Fruit fly (Drosophila melanogaster) whole organism, prepupa: ENCODE measurements around the gene Smyd5.

Experiments
- CG10631 ChIP-seq: fragments of 200-800 bp; sonication (Bioruptor generic); optimal IDR thresholded peaks from 2 replicates; lab custom pipeline; 2016; ENCODE audit warnings: missing biosample characterization, missing genetic modification characterization
- CG11294 ChIP-seq: fragments of 200-800 bp; sonication (Bioruptor generic); IDR thresholded peaks from 2 replicates; pipeline ENCODE4 v1.3.6; 2022; ENCODE audit warnings: missing biosample characterization, missing genetic modification characterization
- CG11902 ChIP-seq: fragments of 200-800 bp; sonication (Bioruptor generic); optimal IDR thresholded peaks from 3 replicates; lab custom pipeline; 2016; ENCODE audit warnings: missing biosample characterization, missing genetic modification characterization
- CG15336 ChIP-seq: fragments of 200-800 bp; sonication (Bioruptor generic); IDR thresholded peaks from 2 replicates; pipeline ENCODE4 v1.3.6; 2022; ENCODE audit warnings: missing biosample characterization, missing genetic modification characterization
- CG16779 ChIP-seq: fragments of 200-800 bp; sonication (Bioruptor generic); optimal IDR thresholded peaks from 3 replicates; lab custom pipeline; 2017; ENCODE audit warnings: missing biosample characterization, mild to moderate bottlenecking, missing genetic modification characterization
- CG32006 ChIP-seq: fragments of 200-800 bp; sonication (Bioruptor generic); optimal IDR thresholded peaks from 3 replicates; lab custom pipeline; 2017; ENCODE audit warnings: missing biosample characterization, mild to moderate bottlenecking, missing genetic modification characterization
- CG34406 ChIP-seq: fragments of 200-800 bp; sonication (Bioruptor generic); optimal IDR thresholded peaks from 3 replicates; lab custom pipeline; 2016; ENCODE audit warnings: missing biosample characterization, missing genetic modification characterization
- CG3919 ChIP-seq: fragments of 200-800 bp; sonication (Bioruptor generic); optimal IDR thresholded peaks from 3 replicates; lab custom pipeline; 2016; ENCODE audit warnings: missing biosample characterization, missing genetic modification characterization
- CG6163 ChIP-seq: fragments of 200-800 bp; sonication (Bioruptor generic); IDR thresholded peaks from 3 replicates; pipeline ENCODE4 v1.3.6; 2022; ENCODE audit warnings: missing biosample characterization, missing genetic modification characterization
- CG6276 ChIP-seq: fragments of 200-800 bp; sonication (Bioruptor generic); optimal IDR thresholded peaks from 2 replicates; lab custom pipeline; 2017; ENCODE audit warnings: missing biosample characterization, mild to moderate bottlenecking, missing genetic modification characterization
- CG6792 ChIP-seq: fragments of 200-800 bp; sonication (Bioruptor generic); optimal IDR thresholded peaks from 3 replicates; lab custom pipeline; 2016; ENCODE audit warnings: missing biosample characterization, missing genetic modification characterization
- CG6808 ChIP-seq: fragments of 200-800 bp; sonication (Bioruptor generic); optimal IDR thresholded peaks from 3 replicates; lab custom pipeline; 2017; ENCODE audit warnings: missing biosample characterization, missing genetic modification characterization, mild to moderate bottlenecking, moderate library complexity, missing genetic modification reagents
- CG6854 ChIP-seq: fragments of 200-800 bp; sonication (Bioruptor generic); optimal IDR thresholded peaks from 2 replicates; lab custom pipeline; 2017; ENCODE audit warnings: missing biosample characterization, mild to moderate bottlenecking, missing genetic modification characterization
- CG8119 ChIP-seq: fragments of 200-800 bp; sonication (Bioruptor generic); IDR thresholded peaks from 3 replicates; pipeline ENCODE4 v1.3.6; 2022; ENCODE audit warnings: missing biosample characterization, missing genetic modification characterization
- CG8319 ChIP-seq: fragments of 200-800 bp; sonication (Bioruptor generic); optimal IDR thresholded peaks from 3 replicates; lab custom pipeline; 2016; ENCODE audit warnings: missing biosample characterization, missing genetic modification characterization
- CG8632 ChIP-seq: fragments of 200-800 bp; sonication (Bioruptor generic); optimal IDR thresholded peaks from 3 replicates; lab custom pipeline; 2016; ENCODE audit warnings: missing biosample characterization, missing genetic modification characterization
- Eip78C ChIP-seq: fragments of 200-800 bp; sonication (Bioruptor generic); peaks from one replicate; lab custom pipeline; 2016; ENCODE audit warnings: missing biosample characterization, missing genetic modification characterization
- Eip93F ChIP-seq: fragments of 200-800 bp; sonication (Bioruptor generic); optimal IDR thresholded peaks from 2 replicates; lab custom pipeline; 2016; ENCODE audit warnings: missing biosample characterization, mild to moderate bottlenecking, missing genetic modification characterization
- Hr39 ChIP-seq: fragments of 200-800 bp; sonication (Bioruptor generic); optimal IDR thresholded peaks from 2 replicates; lab custom pipeline; 2016; ENCODE audit warnings: missing biosample characterization, missing genetic modification characterization
- Hr4 ChIP-seq: fragments of 200-800 bp; sonication (Bioruptor generic); optimal IDR thresholded peaks from 3 replicates; lab custom pipeline; 2016; ENCODE audit warnings: missing biosample characterization, missing genetic modification characterization
- Lpt ChIP-seq: fragments of 200-800 bp; sonication (Bioruptor generic); optimal IDR thresholded peaks from 3 replicates; lab custom pipeline; 2016; ENCODE audit warnings: missing biosample characterization, missing genetic modification characterization
- Met ChIP-seq: fragments of 200-800 bp; sonication (Bioruptor generic); optimal IDR thresholded peaks from 3 replicates; lab custom pipeline; 2016; ENCODE audit warnings: missing biosample characterization, missing genetic modification characterization
- OdsH ChIP-seq: fragments of 200-800 bp; sonication (Bioruptor generic); optimal IDR thresholded peaks from 3 replicates; lab custom pipeline; 2016; ENCODE audit warnings: missing biosample characterization, missing genetic modification characterization
- Smox ChIP-seq: fragments of 200-800 bp; sonication (Bioruptor generic); optimal IDR thresholded peaks from 3 replicates; lab custom pipeline; 2016; ENCODE audit warnings: missing biosample characterization, missing genetic modification characterization
- achi ChIP-seq: fragments of 200-800 bp; sonication (Bioruptor generic); optimal IDR thresholded peaks from 3 replicates; lab custom pipeline; 2016; ENCODE audit warnings: missing biosample characterization, missing genetic modification characterization
- eg ChIP-seq: fragments of 200-800 bp; sonication (Bioruptor generic); IDR thresholded peaks from 3 replicates; pipeline ENCODE4 v1.3.6; 2022; ENCODE audit warnings: missing biosample characterization, missing genetic modification characterization
- fd85E ChIP-seq: fragments of 200-800 bp; sonication (Bioruptor generic); optimal IDR thresholded peaks from 3 replicates; lab custom pipeline; 2016; ENCODE audit warnings: missing biosample characterization, missing genetic modification characterization
- fkh ChIP-seq: fragments of 200-800 bp; sonication (Bioruptor generic); optimal IDR thresholded peaks from 3 replicates; lab custom pipeline; 2017; ENCODE audit warnings: missing biosample characterization, mild to moderate bottlenecking, missing genetic modification characterization, moderate library complexity
- lz ChIP-seq: fragments of 200-800 bp; sonication (Bioruptor generic); optimal IDR thresholded peaks from 3 replicates; lab custom pipeline; 2016; ENCODE audit warnings: missing biosample characterization, missing genetic modification characterization
- net ChIP-seq: fragments of 200-800 bp; sonication (Bioruptor generic); optimal IDR thresholded peaks from 3 replicates; lab custom pipeline; 2016; ENCODE audit warnings: missing biosample characterization, missing genetic modification characterization
- pdm3 ChIP-seq: fragments of 200-800 bp; sonication (Bioruptor generic); optimal IDR thresholded peaks from 3 replicates; lab custom pipeline; 2016; ENCODE audit warnings: missing biosample characterization, missing genetic modification characterization
- topi ChIP-seq: fragments of 200-800 bp; sonication (Bioruptor generic); optimal IDR thresholded peaks from 3 replicates; lab custom pipeline; 2016; ENCODE audit warnings: missing biosample characterization, missing genetic modification characterization
- vri ChIP-seq: fragments of 200-800 bp; sonication (Bioruptor generic); optimal IDR thresholded peaks from 3 replicates; lab custom pipeline; 2016; ENCODE audit warnings: missing biosample characterization, mild to moderate bottlenecking, missing genetic modification characterization

Smyd5 gene

dm6 chr3R:21246492-21247061 lies 28.0 kb upstream of the Smyd5 start, which contains the start of gene ETHR:
Gene ETHR, plus strand, starts transcription at chr3R:21247011.
- TF ChIP-seq CG11294 (GFP tag; lab: Robert Waterston, UW) (peak; percentile 9; the same call in 1 of the 2 replicates), Hr4 (peak; percentile 31), vri (GFP tag; lab: Kevin White, UChicago) (peak; percentile 93), fd85E (GFP tag; lab: Kevin White, UChicago) (no peak), CG3919 (GFP tag; lab: Kevin White, UChicago) (peak; percentile 15), fkh (peak; percentile 15), CG6163 (GFP tag; lab: Robert Waterston, UW) (peak; percentile 50; the same call in 2 of the 3 replicates), CG34406 (GFP tag; lab: Kevin White, UChicago) (peak; percentile 28), CG32006 (GFP tag; lab: Kevin White, UChicago) (peak; percentile 8), CG8119 (peak; percentile 31; the same call in 1 of the 3 replicates), pdm3 (GFP tag; lab: Kevin White, UChicago) (peak; percentile 26), CG11902 (GFP tag; lab: Kevin White, UChicago) (no peak), eg (GFP tag; lab: Robert Waterston, UW) (0 out of 3 replicates have a peak, but pooled peaks have one; percentile 37), CG6792 (GFP tag; lab: Kevin White, UChicago) (peak; percentile 1), Met (peak; percentile 4), net (GFP tag; lab: Kevin White, UChicago) (peak; percentile 29), CG8632 (GFP tag; lab: Kevin White, UChicago) (peak; percentile 2), Smox (GFP tag; lab: Kevin White, UChicago) (no peak), OdsH (GFP tag; lab: Kevin White, UChicago) (no peak), CG6808 (GFP tag; lab: Kevin White, UChicago) (no peak), achi (GFP tag; lab: Kevin White, UChicago) (peak; percentile 3), CG6276 (GFP tag; lab: Kevin White, UChicago) (peak; percentile 2), Eip78C (GFP tag; lab: Kevin White, UChicago) (peak; percentile 84), CG6854 (GFP tag; lab: Kevin White, UChicago) (no peak), Eip93F (no peak), CG16779 (tag; lab: Kevin White, UChicago) (peak; percentile 86)

DNA sequence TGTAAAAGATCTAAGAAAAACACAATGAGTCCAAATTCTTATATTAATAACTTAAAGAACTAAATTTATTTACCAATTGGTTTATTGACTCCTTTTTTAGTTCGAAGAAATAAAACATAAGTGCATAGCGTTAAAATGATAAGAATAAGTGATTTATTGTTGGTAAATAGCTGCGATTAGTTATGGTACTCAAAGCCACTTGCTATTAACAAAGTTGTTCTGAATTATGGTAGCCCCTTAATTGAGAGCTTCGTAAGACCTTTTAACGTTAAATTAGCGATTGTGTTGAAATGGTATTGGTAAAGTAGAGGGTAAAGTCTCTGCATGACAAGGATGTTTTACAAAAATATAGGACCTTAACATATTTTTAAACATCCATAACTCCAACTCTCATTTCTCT lies 27.3 kb upstream of the Smyd5 start:
- no peak for TF ChIP-seq achi (GFP tag; lab: Kevin White, UChicago)
- TF ChIP-seq CG8319, result no peak
- TF ChIP-seq CG8632 (GFP tag; lab: Kevin White, UChicago), result no peak
- no peak for TF ChIP-seq CG6276 (GFP tag; lab: Kevin White, UChicago)
- no peak for TF ChIP-seq CG10631
- no peak for TF ChIP-seq Smox (GFP tag; lab: Kevin White, UChicago)
- no peak for TF ChIP-seq topi (GFP tag; lab: Kevin White, UChicago)

DNA sequence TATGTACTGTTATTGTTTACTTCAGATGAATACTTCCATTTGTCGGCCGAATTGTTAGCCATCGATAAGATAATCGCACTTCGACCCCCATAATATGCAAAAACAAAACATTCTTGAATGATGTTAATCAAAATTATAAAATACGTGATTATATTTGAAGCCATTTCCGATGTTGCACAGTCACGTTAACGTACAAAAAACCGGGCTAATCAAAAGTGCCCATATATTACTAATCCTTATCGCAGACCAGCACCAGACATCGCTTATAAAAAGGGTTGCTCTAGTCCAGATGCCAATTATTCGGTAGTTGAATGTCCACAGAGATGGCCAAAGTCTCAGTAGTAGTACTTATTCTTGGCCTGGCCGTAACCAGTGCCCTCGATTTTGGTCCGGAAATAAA lies 23.7 kb upstream of the Smyd5 start, which contains the start of gene CG5892:
Gene CG5892 (plus strand): TSS at position 301 of the 400 bp plus-strand sequence.
- no peak for TF ChIP-seq CG6808 (GFP tag; lab: Kevin White, UChicago)
- TF ChIP-seq, all 60 proteins: peak for 0

DNA sequence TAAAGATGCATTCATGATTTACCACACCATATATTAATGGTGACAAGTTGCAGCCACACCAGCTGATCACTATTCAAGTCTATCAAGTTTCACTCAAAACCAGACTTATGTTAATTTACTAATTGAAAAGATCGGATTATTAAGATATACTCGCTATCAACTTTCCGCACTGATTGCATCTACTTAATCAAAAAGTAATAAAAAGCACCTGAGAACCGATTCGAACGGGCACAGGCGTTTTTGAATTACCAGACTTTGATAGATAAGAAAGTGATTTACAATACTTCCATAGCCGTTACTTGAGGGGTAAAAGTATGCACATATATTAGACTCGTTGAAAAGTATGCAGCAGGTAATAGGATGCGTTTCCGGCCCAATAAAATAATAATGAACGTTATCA lies 22.7 kb upstream of the Smyd5 start:
- no peak for TF ChIP-seq CG16779 (tag; lab: Kevin White, UChicago)
- no peak for TF ChIP-seq Eip78C (GFP tag; lab: Kevin White, UChicago)
- TF ChIP-seq CG11294 (GFP tag; lab: Robert Waterston, UW), result no peak
- no peak for TF ChIP-seq CG10631
- TF ChIP-seq eg (GFP tag; lab: Robert Waterston, UW), result no peak
- TF ChIP-seq CG8319, result no peak
- TF ChIP-seq Hr39 (GFP tag; lab: Kevin White, UChicago), result no peak
- TF ChIP-seq lz (GFP tag; lab: Kevin White, UChicago), result no peak

DNA sequence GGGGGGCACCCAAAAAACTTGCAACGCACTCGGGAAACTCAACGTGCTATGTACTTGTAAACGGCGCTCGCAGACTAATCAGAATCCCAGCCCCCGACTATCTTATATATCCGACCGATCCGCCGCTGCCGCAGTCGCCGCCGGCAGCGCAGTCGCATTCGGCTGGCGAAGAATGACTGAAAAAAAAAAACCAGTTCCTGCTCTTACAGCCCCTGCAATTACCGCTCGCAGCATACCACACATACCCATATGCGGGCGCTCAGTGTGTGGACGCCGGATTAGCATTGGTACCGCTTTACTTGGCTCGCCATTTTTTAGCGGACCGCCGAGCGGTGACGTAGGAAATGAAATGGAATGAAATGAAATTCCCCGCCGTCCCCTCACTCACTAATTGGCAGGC lies 18.5 kb upstream of the Smyd5 start, which contains the start of gene e:
Gene e (minus strand): TSS at position 79 of the 400 bp plus-strand sequence.
- no peak for TF ChIP-seq CG15336 (GFP tag; lab: Robert Waterston, UW)
- TF ChIP-seq Eip78C (GFP tag; lab: Kevin White, UChicago), result peak; percentile 59
- TF ChIP-seq Lpt, result no peak
